Worm (Caenorhabditis elegans): Measurements from ENCODE around the gene pqn-18.

pqn-18 gene

DNA sequence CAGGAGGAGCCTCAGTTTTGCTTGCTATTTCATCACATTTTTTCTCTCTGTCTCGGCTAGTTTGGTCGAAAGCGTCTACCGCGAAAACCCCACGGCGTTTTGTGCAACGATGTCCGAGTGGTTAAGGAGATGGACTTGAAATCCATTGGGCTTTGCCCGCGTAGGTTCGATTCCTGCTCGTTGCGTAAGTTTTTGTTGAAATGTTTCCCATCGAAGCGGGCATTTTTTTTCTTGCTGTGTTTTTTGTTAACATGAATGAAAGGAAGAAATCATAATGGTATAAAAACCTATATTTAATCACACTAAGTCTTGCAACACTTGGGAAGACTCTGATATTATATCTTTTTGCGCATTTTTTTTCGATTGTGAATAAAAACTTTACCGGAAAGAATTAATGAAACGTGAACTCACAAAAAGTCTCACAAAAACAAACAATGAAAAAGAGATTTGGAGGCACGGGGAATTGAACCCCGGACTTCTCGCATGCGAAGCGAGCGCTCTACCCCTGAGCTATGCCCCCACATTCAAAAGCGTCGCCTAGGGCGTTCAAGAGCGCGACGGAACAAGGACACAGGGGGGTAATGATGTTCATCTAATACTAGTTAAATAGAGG is 17.7 kb upstream of the pqn-18 start (continued):
- 0 out of 2 replicates have a peak, but pooled peaks have one; percentile 59 for TF ChIP-seq madf-3 (GFP tag; IDR thresholded peaks at IDR 0.05)
- peak; percentile 53 for TF ChIP-seq repo-1 (tag; optimal IDR thresholded peaks at IDR 0.05)
- TF ChIP-seq dox-1 (GFP tag; IDR thresholded peaks at IDR 0.05): peak; percentile 65
- TF ChIP-seq C17E4.6 (GFP tag; IDR thresholded peaks at IDR 0.05): 0 out of 2 replicates have a peak, but pooled peaks have one; percentile 21
- TF ChIP-seq B0035.1 (tag; optimal IDR thresholded peaks at IDR 0.05): peak; percentile 71
- TF ChIP-seq F37B4.10 (GFP tag; IDR thresholded peaks at IDR 0.05): 0 out of 2 replicates have a peak, but pooled peaks have one; percentile 57
- peak; percentile 15 for TF ChIP-seq unc-130 (GFP tag; optimal IDR thresholded peaks at IDR 0.05)
- peak; percentile 50; the same call in 1 of the 2 replicates for TF ChIP-seq egl-44 (GFP tag; IDR thresholded peaks at IDR 0.05)
- TF ChIP-seq sea-2 (GFP tag; IDR thresholded peaks at IDR 0.05): no peak
- TF ChIP-seq snpc-3.4 (tag; optimal IDR thresholded peaks at IDR 0.05): peak; percentile 62
- peak; percentile 57 for TF ChIP-seq attf-5 (GFP tag; optimal IDR thresholded peaks at IDR 0.05)
- no peak for TF ChIP-seq ceh-27 (GFP tag; optimal IDR thresholded peaks at IDR 0.05)
- no peak for TF ChIP-seq tlf-1 (GFP tag; optimal IDR thresholded peaks at IDR 0.05)
- TF ChIP-seq F39B2.1 (GFP tag; IDR thresholded peaks at IDR 0.05): peak; percentile 56; the same call in 1 of the 2 replicates
- TF ChIP-seq hlh-26 (GFP tag; conservative IDR thresholded peaks at IDR 0.05): no peak
- TF ChIP-seq somi-1 (GFP tag; optimal IDR thresholded peaks at IDR 0.05): peak; percentile 47
- peak; percentile 10 for TF ChIP-seq F22D6.2 (tag; optimal IDR thresholded peaks at IDR 0.05)
- TF ChIP-seq unc-62 (GFP tag; optimal IDR thresholded peaks at IDR 0.05): no peak
- peak; percentile 57 for TF ChIP-seq ztf-26 (tag; optimal IDR thresholded peaks at IDR 0.05)
- TF ChIP-seq atf-7 (tag; optimal IDR thresholded peaks at IDR 0.05): peak; percentile 9
- TF ChIP-seq F52B5.7 (tag; optimal IDR thresholded peaks at IDR 0.05): no peak
- peak; percentile 85 for TF ChIP-seq ZK185.1 (tag; optimal IDR thresholded peaks at IDR 0.05; ENCODE audit: poor library complexity, severe bottlenecking)
- peak; percentile 74 for TF ChIP-seq nfyb-1 (GFP tag; IDR thresholded peaks at IDR 0.05)
- TF ChIP-seq lir-1 (GFP tag; conservative IDR thresholded peaks at IDR 0.05): peak; percentile 62
- no peak for TF ChIP-seq hsf-1 (GFP tag; IDR thresholded peaks at IDR 0.05)
- TF ChIP-seq mel-28 (tag; optimal IDR thresholded peaks at IDR 0.05; ENCODE audit: borderline replicate concordance): peak; percentile 36
- TF ChIP-seq lsy-27 (tag; optimal IDR thresholded peaks at IDR 0.05; ENCODE audit: borderline replicate concordance, insufficient read depth): peak; percentile 5
- TF ChIP-seq bed-2 (GFP tag; IDR thresholded peaks at IDR 0.05): no peak
- peak; percentile 55 for TF ChIP-seq F23B12.7 (tag; optimal IDR thresholded peaks at IDR 0.05; ENCODE audit: insufficient read depth)
- TF ChIP-seq rpc-1 (optimal IDR thresholded peaks at IDR 0.05): peak; percentile 77
- TF ChIP-seq rpc-1 (tag; optimal IDR thresholded peaks at IDR 0.05): peak; percentile 87
- no peak; the same call in 1 of the 2 replicates for TF ChIP-seq mcd-1 (GFP tag; IDR thresholded peaks at IDR 0.05)
- TF ChIP-seq Y67H2A.10 (GFP tag; conservative IDR thresholded peaks at IDR 0.05): peak; percentile 55; the same call in 1 of the 2 replicates
- peak; percentile 38 for TF ChIP-seq chd-7 (tag; optimal IDR thresholded peaks at IDR 0.05)
- TF ChIP-seq nhr-120 (GFP tag; IDR thresholded peaks at IDR 0.05): peak; percentile 64; the same call in 1 of the 2 replicates

DNA sequence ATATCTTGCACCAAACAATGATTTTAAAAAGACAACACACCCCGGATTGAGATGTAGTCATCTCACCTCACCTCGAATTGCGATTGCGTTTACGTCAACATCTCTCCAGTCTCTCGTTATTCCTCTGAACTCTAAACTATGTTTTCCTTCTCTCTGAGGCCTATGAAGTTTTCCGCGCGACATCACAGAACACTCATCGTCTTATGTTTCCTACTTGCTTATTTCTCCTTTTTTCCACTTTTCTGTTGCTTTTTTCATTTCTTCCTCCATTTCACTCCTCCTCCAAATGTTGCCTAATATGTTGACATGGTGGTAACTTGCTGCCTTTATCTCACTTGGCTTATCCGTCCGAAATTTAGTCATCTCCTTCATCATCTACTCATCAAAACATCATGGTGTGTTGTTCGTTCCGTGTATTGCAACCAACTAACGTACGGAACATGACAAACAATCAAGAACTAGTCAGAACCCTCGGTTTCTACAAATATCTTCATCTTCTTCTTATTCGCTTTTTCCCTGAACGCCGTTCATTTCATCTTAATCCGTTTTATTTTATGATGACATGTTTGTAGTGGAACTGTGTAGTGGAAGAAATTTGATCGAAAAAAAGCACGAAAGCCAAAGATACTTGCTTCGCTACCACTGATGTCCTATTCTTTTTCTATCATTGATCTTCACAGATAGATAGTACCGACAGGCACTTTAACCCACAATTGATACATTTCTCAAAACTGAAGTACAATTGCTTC is 8.3 kb upstream of the pqn-18 start:
- no peak for TF ChIP-seq him-1 (tag; optimal IDR thresholded peaks at IDR 0.05)
- no peak for TF ChIP-seq die-1 (tag; optimal IDR thresholded peaks at IDR 0.05)
- TF ChIP-seq mcd-1 (GFP tag; IDR thresholded peaks at IDR 0.05): no peak
- no peak for TF ChIP-seq xnd-1 (tag; optimal IDR thresholded peaks at IDR 0.05)
- TF ChIP-seq hmg-20 (GFP tag; IDR thresholded peaks at IDR 0.05): no peak
- TF ChIP-seq ccch-3 (GFP tag; optimal IDR thresholded peaks at IDR 0.05): no peak
- TF ChIP-seq F33H1.4 (GFP tag; IDR thresholded peaks at IDR 0.05): no peak
- TF ChIP-seq Y56A3A.18 (GFP tag; IDR thresholded peaks at IDR 0.05): no peak
- no peak for TF ChIP-seq lin-35 (GFP tag; optimal IDR thresholded peaks at IDR 0.05)
- no peak for TF ChIP-seq F37B4.10 (GFP tag; IDR thresholded peaks at IDR 0.05)
- no peak for TF ChIP-seq dpff-1 (tag; optimal IDR thresholded peaks at IDR 0.05)
- TF ChIP-seq aptf-2 (GFP tag; conservative IDR thresholded peaks at IDR 0.05): no peak
- no peak for TF ChIP-seq ceh-79 (tag; optimal IDR thresholded peaks at IDR 0.05)
- TF ChIP-seq hsf-1 (GFP tag; IDR thresholded peaks at IDR 0.05): no peak
- TF ChIP-seq F49E8.2 (tag; optimal IDR thresholded peaks at IDR 0.05; ENCODE audit: insufficient read depth): no peak
- no peak for TF ChIP-seq unc-130 (GFP tag; optimal IDR thresholded peaks at IDR 0.05)
